Worm (Caenorhabditis elegans) whole organism, L4 larva: ENCODE results near the gene mboa-4.

Experiments used
- R02D3.7 ChIP-seq: fragments of 150-350 bp; sonication (generic microtip); optimal IDR thresholded peaks from 3 replicates; lab custom pipeline; 2014; ENCODE audit warnings: missing biosample characterization, missing genetic modification characterization
- T20F7.1 ChIP-seq: fragments of 200-800 bp; sonication (Bioruptor generic); optimal IDR thresholded peaks from 2 replicates; lab custom pipeline; 2018; ENCODE audit warnings: mild to moderate bottlenecking, missing genetic modification characterization, missing compliant biosample characterization
- T26A8.4 ChIP-seq: fragments of 200-800 bp; sonication (Bioruptor generic); IDR thresholded peaks from 2 replicates; pipeline ENCODE4 v1.3.6; 2022; ENCODE audit warnings: missing genetic modification characterization, missing compliant biosample characterization
- Y5F2A.4 ChIP-seq: fragments of 200-800 bp; sonication (Bioruptor generic); optimal IDR thresholded peaks from 2 replicates; lab custom pipeline; 2018; ENCODE audit warnings: mild to moderate bottlenecking, missing genetic modification characterization, missing compliant biosample characterization
- Y75B8A.6 ChIP-seq: fragments of 200-800 bp; sonication (Bioruptor generic); IDR thresholded peaks from 2 replicates; pipeline ENCODE4 v1.3.6; 2022; ENCODE audit warnings: missing genetic modification reagents, missing genetic modification characterization, missing compliant biosample characterization
- arid-1 ChIP-seq: fragments of 200-800 bp; sonication (Bioruptor generic); conservative IDR thresholded peaks from 2 replicates; pipeline ENCODE4 v1.3.6; 2022; ENCODE audit warnings: missing genetic modification reagents, missing genetic modification characterization, missing compliant biosample characterization
- attf-4 ChIP-seq: sonication (generic microtip); optimal IDR thresholded peaks from 3 replicates; lab custom pipeline; 2017; ENCODE audit warnings: missing biosample characterization, missing genetic modification characterization
- ceh-44 ChIP-seq: fragments of 200-800 bp; sonication (Bioruptor generic); IDR thresholded peaks from 2 replicates; pipeline ENCODE4 v1.3.6; 2022; ENCODE audit warnings: missing genetic modification reagents, missing genetic modification characterization, missing compliant biosample characterization
- ceh-62 ChIP-seq: sonication (generic microtip); optimal IDR thresholded peaks from 2 replicates; lab custom pipeline; 2017; ENCODE audit warnings: missing biosample characterization, missing genetic modification characterization
- ceh-82 ChIP-seq: sonication (generic microtip); optimal IDR thresholded peaks from 2 replicates; lab custom pipeline; 2017; ENCODE audit warnings: missing biosample characterization, missing genetic modification characterization
- cey-2 ChIP-seq: sonication (generic microtip); optimal IDR thresholded peaks from 3 replicates; lab custom pipeline; 2017; ENCODE audit warnings: missing genetic modification characterization, mild to moderate bottlenecking, missing compliant biosample characterization, antibody characterized with exemption, borderline replicate concordance; ENCODE audit not compliant: insufficient read depth
- ctbp-1 ChIP-seq: fragments of 200-800 bp; sonication (Bioruptor generic); IDR thresholded peaks from 2 replicates; pipeline ENCODE4 v1.3.6; 2022; ENCODE audit warnings: missing genetic modification reagents, missing genetic modification characterization, missing compliant biosample characterization
- daf-16 ChIP-seq, 3 experiments: sonication (generic microtip); optimal IDR thresholded peaks; 2 replicates each; lab custom pipeline; 2016 to 2017; ENCODE audit warnings: missing genetic modification characterization in 3 of 3, missing genetic modification reagents in 3 of 3, mild to moderate bottlenecking in 2 of 3, missing compliant biosample characterization in 2 of 3, missing biosample characterization in 1 of 3, moderate library complexity in 1 of 3
- daf-8 ChIP-seq: fragments of 200-800 bp; sonication (Bioruptor generic); IDR thresholded peaks from 2 replicates; pipeline ENCODE4 v1.3.6; 2022; ENCODE audit warnings: missing genetic modification characterization, missing compliant biosample characterization
- dmd-8 ChIP-seq: fragments of 200-800 bp; sonication (Bioruptor generic); IDR thresholded peaks from 2 replicates; pipeline ENCODE4 v1.3.6; 2022; ENCODE audit warnings: missing genetic modification characterization, missing compliant biosample characterization
- dpl-1 ChIP-seq: fragments of 150-350 bp; optimal IDR thresholded peaks from 2 replicates; lab custom pipeline; 2014; ENCODE audit warnings: missing biosample characterization, missing genetic modification reagents, missing genetic modification characterization
- egl-27 ChIP-seq: sonication (generic microtip); optimal IDR thresholded peaks from 3 replicates; lab custom pipeline; 2017; ENCODE audit warnings: missing biosample characterization, missing genetic modification reagents, missing genetic modification characterization
- fkh-10 ChIP-seq: fragments of 150-350 bp; optimal IDR thresholded peaks from 2 replicates; lab custom pipeline; 2014; ENCODE audit warnings: missing biosample characterization, missing genetic modification reagents, missing genetic modification characterization
- gei-8 ChIP-seq: fragments of 200-800 bp; sonication (Bioruptor generic); optimal IDR thresholded peaks from 2 replicates; lab custom pipeline; 2018; ENCODE audit warnings: mild to moderate bottlenecking, missing genetic modification characterization, missing compliant biosample characterization
- hlh-30 ChIP-seq: sonication (generic microtip); optimal IDR thresholded peaks from 2 replicates; lab custom pipeline; 2017; ENCODE audit warnings: antibody characterized with exemption, mild to moderate bottlenecking, missing genetic modification characterization, missing compliant biosample characterization; ENCODE audit not compliant: insufficient read depth
- lim-7 ChIP-seq: fragments of 200-800 bp; sonication (Bioruptor generic); IDR thresholded peaks from 2 replicates; pipeline ENCODE4 v1.3.6; 2022; ENCODE audit warnings: missing genetic modification characterization, missing compliant biosample characterization
- lin-13 ChIP-seq: fragments of 150-350 bp; optimal IDR thresholded peaks from 2 replicates; lab custom pipeline; 2014; ENCODE audit warnings: missing biosample characterization, missing genetic modification reagents, missing genetic modification characterization
- lin-15B ChIP-seq: fragments of 150-350 bp; sonication (generic microtip); optimal IDR thresholded peaks from 3 replicates; lab custom pipeline; 2014; ENCODE audit warnings: missing biosample characterization, missing genetic modification characterization
- lin-39 ChIP-seq: fragments of 150-350 bp; optimal IDR thresholded peaks from 2 replicates; lab custom pipeline; 2014; ENCODE audit warnings: missing biosample characterization, missing genetic modification reagents, missing genetic modification characterization
- lir-3 ChIP-seq: sonication (generic microtip); optimal IDR thresholded peaks from 2 replicates; lab custom pipeline; 2016; ENCODE audit warnings: mild to moderate bottlenecking, missing genetic modification characterization, missing compliant biosample characterization
- lsy-2 ChIP-seq, 2 experiments: fragments of 150-350 bp in 1 of 2; sonication (generic microtip) in 1 of 2; optimal IDR thresholded peaks; 2 replicates each; lab custom pipeline; 2014 to 2017; ENCODE audit warnings: missing biosample characterization in 2 of 2, missing genetic modification characterization in 2 of 2
- madf-5 ChIP-seq, 2 experiments: fragments of 200-800 bp; sonication (Bioruptor generic); IDR thresholded peaks; 2 replicates each; pipeline ENCODE4 v1.3.6; 2022; ENCODE audit warnings: missing compliant biosample characterization in 2 of 2, missing genetic modification characterization in 2 of 2
- madf-9 ChIP-seq: fragments of 200-800 bp; sonication (Bioruptor generic); conservative IDR thresholded peaks from 2 replicates; pipeline ENCODE4 v1.3.6; 2022; ENCODE audit warnings: missing genetic modification reagents, missing genetic modification characterization, missing compliant biosample characterization
- mdl-1 ChIP-seq, 2 experiments: fragments of 150-350 bp in 1 of 2; sonication (generic microtip) in 1 of 2; optimal IDR thresholded peaks; 2 replicates each; lab custom pipeline; 2014 to 2017; ENCODE audit warnings: missing biosample characterization in 2 of 2, missing genetic modification characterization in 2 of 2
- mep-1 ChIP-seq: fragments of 150-350 bp; sonication (generic microtip); optimal IDR thresholded peaks from 3 replicates; lab custom pipeline; 2014; ENCODE audit warnings: missing biosample characterization, missing genetic modification characterization
- mxl-2 ChIP-seq: fragments of 200-800 bp; sonication (Bioruptor generic); conservative IDR thresholded peaks from 2 replicates; pipeline ENCODE4 v1.3.6; 2022; ENCODE audit warnings: missing genetic modification reagents, missing genetic modification characterization, missing compliant biosample characterization
- nhr-10 ChIP-seq: fragments of 150-350 bp; optimal IDR thresholded peaks from 2 replicates; lab custom pipeline; 2014; ENCODE audit warnings: missing biosample characterization, missing genetic modification characterization
- nhr-102 ChIP-seq: sonication (generic microtip); optimal IDR thresholded peaks from 2 replicates; lab custom pipeline; 2016; ENCODE audit warnings: mild to moderate bottlenecking, missing genetic modification characterization, moderate library complexity, missing compliant biosample characterization
- nhr-237 ChIP-seq: sonication (generic microtip); optimal IDR thresholded peaks from 2 replicates; lab custom pipeline; 2017; ENCODE audit warnings: missing biosample characterization, missing genetic modification characterization
- nhr-28 ChIP-seq: fragments of 150-350 bp; optimal IDR thresholded peaks from 2 replicates; lab custom pipeline; 2014; ENCODE audit warnings: missing biosample characterization, missing genetic modification characterization
- nhr-41 ChIP-seq: fragments of 200-800 bp; sonication (Bioruptor generic); IDR thresholded peaks from 2 replicates; pipeline ENCODE4 v1.3.6; 2022; ENCODE audit warnings: missing genetic modification reagents, missing genetic modification characterization, missing compliant biosample characterization
- nhr-42 ChIP-seq: fragments of 200-800 bp; sonication (Bioruptor generic); IDR thresholded peaks from 2 replicates; pipeline ENCODE4 v1.3.6; 2022; ENCODE audit warnings: missing genetic modification characterization, missing compliant biosample characterization
- nhr-48 ChIP-seq: sonication (generic microtip); optimal IDR thresholded peaks from 2 replicates; lab custom pipeline; 2016; ENCODE audit warnings: mild to moderate bottlenecking, missing genetic modification characterization, missing compliant biosample characterization
- nhr-77 ChIP-seq: fragments of 150-350 bp; optimal IDR thresholded peaks from 2 replicates; lab custom pipeline; 2014; ENCODE audit warnings: missing biosample characterization, missing genetic modification characterization
- rbr-2 ChIP-seq: sonication (generic microtip); optimal IDR thresholded peaks from 2 replicates; lab custom pipeline; 2016; ENCODE audit warnings: missing genotype, missing genetic modification characterization, missing compliant biosample characterization
- set-16 ChIP-seq: fragments of 200-800 bp; sonication (Bioruptor generic); IDR thresholded peaks from 2 replicates; pipeline ENCODE4 v1.3.6; 2022; ENCODE audit warnings: missing genetic modification reagents, missing genetic modification characterization, missing compliant biosample characterization
- snpc-1.2 ChIP-seq: fragments of 200-800 bp; sonication (Bioruptor generic); IDR thresholded peaks from 2 replicates; pipeline ENCODE4 v1.3.6; 2022; ENCODE audit warnings: missing genetic modification reagents, missing genetic modification characterization, missing compliant biosample characterization
- tra-1 ChIP-seq: fragments of 200-800 bp; sonication (Bioruptor generic); IDR thresholded peaks from 2 replicates; pipeline ENCODE4 v1.3.6; 2022; ENCODE audit warnings: missing genetic modification reagents, missing genetic modification characterization, missing compliant biosample characterization
- unc-130 ChIP-seq: sonication (generic microtip); optimal IDR thresholded peaks from 2 replicates; lab custom pipeline; 2016; ENCODE audit warnings: missing genetic modification reagents, missing genetic modification characterization, missing compliant biosample characterization
- unc-39 ChIP-seq: sonication (generic microtip); optimal IDR thresholded peaks from 2 replicates; lab custom pipeline; 2017; ENCODE audit warnings: missing biosample characterization, missing genetic modification characterization
- ztf-11 ChIP-seq: fragments of 150-350 bp; optimal IDR thresholded peaks from 2 replicates; lab custom pipeline; 2014; ENCODE audit warnings: missing biosample characterization, missing genetic modification characterization

Gene mboa-4

ce11 chrIV:11142314-11143227 lies 17.2 kb downstream of the mboa-4 start, which contains the start of gene skih-2 (continued):
- TF ChIP-seq egl-27 (peak; percentile 36), T26A8.4 (no peak), rbr-2 (no peak), ceh-82 (tag; lab: Kevin White, UChicago) (no peak), lir-3 (tag; lab: Kevin White, UChicago) (no peak), ceh-62 (tag; lab: Kevin White, UChicago) (no peak), fkh-10 (GFP tag; lab: Kevin White, UChicago) (peak; percentile 8), nhr-48 (tag; lab: Kevin White, UChicago) (no peak), nhr-10 (tag; lab: Kevin White, UChicago) (no peak), madf-5 (GFP tag; IDR thresholded peaks at IDR 0.05; lab: Robert Waterston, UW) (no peak), lin-39 (tag; lab: Kevin White, UChicago) (no peak), cey-2 (no peak), attf-4 (tag; lab: Kevin White, UChicago) (no peak), set-16 (GFP tag; lab: Robert Waterston, UW) (no peak), lin-13 (GFP tag; lab: Kevin White, UChicago) (no peak), ztf-11 (tag; lab: Kevin White, UChicago) (no peak), nhr-42 (GFP tag; lab: Robert Waterston, UW) (no peak), unc-130 (GFP tag; lab: Kevin White, UChicago) (peak; percentile 32), snpc-1.2 (GFP tag; lab: Robert Waterston, UW) (peak; percentile 21; the same call in 1 of the 2 replicates), nhr-102 (no peak), nhr-77 (tag; lab: Kevin White, UChicago) (peak; percentile 7), lim-7 (GFP tag; lab: Robert Waterston, UW) (no peak), daf-8 (GFP tag; lab: Robert Waterston, UW) (no peak), tra-1 (GFP tag; lab: Robert Waterston, UW) (no peak)

- TF ChIP-seq dmd-8 (no peak), ceh-82 (tag; lab: Kevin White, UChicago) (no peak), dpl-1 (GFP tag; lab: Kevin White, UChicago) (no peak), T20F7.1 (GFP tag; lab: Kevin White, UChicago) (no peak), ctbp-1 (GFP tag; lab: Robert Waterston, UW) (peak; percentile 10; the same call in 1 of the 2 replicates), unc-39 (tag; lab: Kevin White, UChicago) (no peak), fkh-10 (GFP tag; lab: Kevin White, UChicago) (no peak), arid-1 (GFP tag; lab: Robert Waterston, UW) (no peak)
Measured at ce11 chrIV:11131268-11131667, 28.5 kb downstream of the mboa-4 start, which contains the start of gene ard-1. TSS of gene ard-1 (plus strand) at chrIV:11131279.

- TF ChIP-seq lim-7 (GFP tag; lab: Robert Waterston, UW) = no peak
- TF ChIP-seq nhr-237 = no peak
- no peak for TF ChIP-seq madf-5 (GFP tag; IDR thresholded peaks at IDR 0.05; lab: Robert Waterston, UW)
- TF ChIP-seq hlh-30 (tag; lab: Kevin White, UChicago) = no peak
- TF ChIP-seq nhr-41 = no peak
- TF ChIP-seq R02D3.7 (tag; lab: Kevin White, UChicago) = no peak
- no peak for TF ChIP-seq fkh-10 (GFP tag; lab: Kevin White, UChicago)
- no peak for TF ChIP-seq madf-9 (GFP tag; lab: Robert Waterston, UW)
- no peak for TF ChIP-seq mdl-1 (tag; optimal IDR thresholded peaks at IDR 0.05; lab: Kevin White, UChicago)
- TF ChIP-seq daf-16 (GFP tag; optimal IDR thresholded peaks at IDR 0.05; lab: Kevin White, UChicago) = no peak
- TF ChIP-seq daf-16 (tag; optimal IDR thresholded peaks at IDR 0.05; lab: Kevin White, UChicago) = peak; percentile 83
- TF ChIP-seq nhr-28 (tag; lab: Kevin White, UChicago) = peak; percentile 20
- TF ChIP-seq nhr-77 (tag; lab: Kevin White, UChicago) = peak; percentile 32
- no peak for TF ChIP-seq Y5F2A.4 (GFP tag; lab: Kevin White, UChicago)
- TF ChIP-seq Y75B8A.6 (GFP tag; lab: Robert Waterston, UW) = no peak
- TF ChIP-seq ceh-62 (tag; lab: Kevin White, UChicago) = no peak
- TF ChIP-seq ceh-44 (GFP tag; lab: Robert Waterston, UW) = no peak
- TF ChIP-seq lsy-2 (tag; optimal IDR thresholded peaks at IDR 0.05; lab: Kevin White, UChicago) = peak in 1 of 2 experiments; percentile 12
- no peak for TF ChIP-seq lin-15B (tag; lab: Kevin White, UChicago)
- TF ChIP-seq gei-8 (GFP tag; lab: Kevin White, UChicago) = no peak
- TF ChIP-seq mep-1 = peak; percentile 47
- TF ChIP-seq mxl-2 (GFP tag; lab: Robert Waterston, UW) = no peak
Measured at ce11 chrIV:11130774-11131173, 29.0 kb downstream of the mboa-4 start.
